Fruit fly (Drosophila melanogaster): ENCODE measurements around the gene Rab9Fa.

DNA sequence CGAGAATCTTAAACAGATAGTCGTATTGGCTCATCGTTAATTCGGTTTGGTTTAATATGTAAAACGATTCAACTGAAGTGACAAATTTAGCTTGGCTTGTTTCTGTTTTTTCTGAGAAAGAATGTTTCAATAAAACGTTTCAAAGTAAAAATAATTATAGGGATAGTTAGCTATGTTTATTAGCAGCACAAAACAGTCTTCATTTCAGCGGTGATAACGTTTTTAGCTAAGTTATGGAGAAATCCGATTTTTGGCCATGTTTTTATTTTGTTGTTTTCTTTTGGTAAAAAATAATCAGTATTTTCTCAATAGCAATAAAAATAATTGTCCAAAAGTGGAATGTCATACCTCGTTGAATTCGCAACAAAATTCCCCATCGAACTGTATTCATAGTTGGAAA lies 1.6 kb upstream of the Rab9Fa start, which contains the start of gene Rab9Fb:
- TF ChIP-seq CG7045 (GFP tag; optimal IDR thresholded peaks at IDR 0.05): no peak
- TF ChIP-seq CG11617 (GFP tag; optimal IDR thresholded peaks at IDR 0.05): no peak
- no peak for TF ChIP-seq cnc (optimal IDR thresholded peaks at IDR 0.05)
- no peak for TF ChIP-seq CG33017 (tag; optimal IDR thresholded peaks at IDR 0.05)
- no peak for TF ChIP-seq Clk (GFP tag; optimal IDR thresholded peaks at IDR 0.05)
- no peak for TF ChIP-seq bab1 (GFP tag; optimal IDR thresholded peaks at IDR 0.05)
- no peak for TF ChIP-seq cic (GFP tag; optimal IDR thresholded peaks at IDR 0.05)
- TF ChIP-seq ovo (GFP tag; optimal IDR thresholded peaks at IDR 0.05): no peak
- no peak for TF ChIP-seq tj (GFP tag; optimal IDR thresholded peaks at IDR 0.05)
- no peak for TF ChIP-seq kay (GFP tag; ENCODE audit: borderline replicate concordance)
- no peak for TF ChIP-seq CG5204 (GFP tag; optimal IDR thresholded peaks at IDR 0.05)
- TF ChIP-seq toe (GFP tag; optimal IDR thresholded peaks at IDR 0.05): no peak
- TF ChIP-seq CG12768 (GFP tag; optimal IDR thresholded peaks at IDR 0.05): no peak
- TF ChIP-seq CG14711 (tag; optimal IDR thresholded peaks at IDR 0.05): no peak

Data from whole organism, adult.